Worm (Caenorhabditis elegans): ENCODE measurements around the gene his-6.

ce11 chrV:8516426-8516825 is 18.4 kb downstream of the his-6 start:
- TF ChIP-seq dao-5 (tag; optimal IDR thresholded peaks at IDR 0.05): no peak
- TF ChIP-seq him-1 (tag; optimal IDR thresholded peaks at IDR 0.05): no peak
- TF ChIP-seq W03F9.2 (tag; optimal IDR thresholded peaks at IDR 0.05): no peak
